Worm (Caenorhabditis elegans) whole organism, young adult: ENCODE data around the gene mboa-1.

Experiments
- C17E4.6 ChIP-seq: fragments of 200-800 bp; sonication (Bioruptor generic); IDR thresholded peaks from 2 replicates; pipeline ENCODE4 v1.3.6; 2022; ENCODE audit warnings: missing genetic modification reagents, missing genetic modification characterization, missing compliant biosample characterization
- D2030.7 ChIP-seq: fragments of 200-800 bp; sonication (Bioruptor generic); IDR thresholded peaks from 2 replicates; pipeline ENCODE4 v1.3.6; 2022; ENCODE audit warnings: missing genetic modification reagents, missing genetic modification characterization, missing compliant biosample characterization
- F10E7.11 ChIP-seq: sonication (generic microtip); optimal IDR thresholded peaks from 2 replicates; lab custom pipeline; 2017; ENCODE audit warnings: mild to moderate bottlenecking, missing genetic modification characterization, moderate library complexity, missing compliant biosample characterization
- F22D6.2 ChIP-seq: sonication (generic microtip); optimal IDR thresholded peaks from 2 replicates; lab custom pipeline; 2016; ENCODE audit warnings: mild to moderate bottlenecking, missing genetic modification characterization, missing compliant biosample characterization
- F23B12.7 ChIP-seq: sonication (generic microtip); optimal IDR thresholded peaks from 2 replicates; lab custom pipeline; 2017; ENCODE audit warnings: missing genetic modification characterization, mild to moderate bottlenecking, missing compliant biosample characterization, antibody characterized with exemption, moderate library complexity; ENCODE audit not compliant: insufficient read depth
- F55B11.4 ChIP-seq: sonication (generic microtip); optimal IDR thresholded peaks from 2 replicates; lab custom pipeline; 2016; ENCODE audit warnings: missing compliant biosample characterization, missing genetic modification characterization, borderline replicate concordance; ENCODE audit not compliant: insufficient read depth
- F57C9.4 ChIP-seq: sonication (generic microtip); optimal IDR thresholded peaks from 2 replicates; lab custom pipeline; 2017; ENCODE audit warnings: mild to moderate bottlenecking, missing genetic modification characterization, missing compliant biosample characterization
- K11D2.4 ChIP-seq: fragments of 200-800 bp; sonication (Bioruptor generic); IDR thresholded peaks from 2 replicates; pipeline ENCODE4 v1.3.6; 2022; ENCODE audit warnings: missing genetic modification reagents, missing genetic modification characterization, missing compliant biosample characterization
- Y53F4B.3 ChIP-seq: fragments of 200-800 bp; sonication (Bioruptor generic); IDR thresholded peaks from 2 replicates; pipeline ENCODE4 v1.3.6; 2022; ENCODE audit warnings: missing genetic modification reagents, missing genetic modification characterization, missing compliant biosample characterization
- Y53G8AR.9 ChIP-seq: fragments of 200-800 bp; sonication (Bioruptor generic); conservative IDR thresholded peaks from 2 replicates; pipeline ENCODE4 v1.3.6; 2022; ENCODE audit warnings: missing genetic modification reagents, missing genetic modification characterization, missing compliant biosample characterization
- Y79H2A.3 ChIP-seq: fragments of 200-800 bp; sonication (Bioruptor generic); conservative IDR thresholded peaks from 2 replicates; pipeline ENCODE4 v1.3.6; 2022; ENCODE audit warnings: missing genetic modification reagents, missing genetic modification characterization, missing compliant biosample characterization
- akir-1 ChIP-seq: fragments of 200-800 bp; sonication (Bioruptor generic); optimal IDR thresholded peaks from 2 replicates; lab custom pipeline; 2018; ENCODE audit warnings: mild to moderate bottlenecking, missing genetic modification characterization, moderate library complexity, missing compliant biosample characterization
- aptf-3 ChIP-seq: fragments of 200-800 bp; sonication (Bioruptor generic); IDR thresholded peaks from 2 replicates; pipeline ENCODE4 v1.3.6; 2022; ENCODE audit warnings: missing genetic modification characterization, missing compliant biosample characterization
- atf-7 ChIP-seq: sonication (generic microtip); optimal IDR thresholded peaks from 2 replicates; lab custom pipeline; 2017; ENCODE audit warnings: mild to moderate bottlenecking, missing genetic modification characterization, missing compliant biosample characterization
- athp-1 ChIP-seq: sonication (generic microtip); optimal IDR thresholded peaks from 2 replicates; lab custom pipeline; 2017; ENCODE audit warnings: mild to moderate bottlenecking, missing genetic modification characterization, missing compliant biosample characterization
- bed-1 ChIP-seq: fragments of 200-800 bp; sonication (Bioruptor generic); IDR thresholded peaks from 2 replicates; pipeline ENCODE4 v1.3.6; 2022; ENCODE audit warnings: missing genetic modification reagents, missing genetic modification characterization, missing compliant biosample characterization
- cebp-1 ChIP-seq, 2 experiments: fragments of 200-800 bp in 1 of 2; sonication (Bioruptor generic) in 1 of 2; sonication (generic microtip) in 1 of 2; IDR thresholded peaks in 1 of 2; optimal IDR thresholded peaks in 1 of 2; 2 replicates each; pipeline versions ENCODE4 v1.3.6 to Lab custom; 2017 to 2022; ENCODE audit warnings: missing compliant biosample characterization in 2 of 2, missing genetic modification characterization in 2 of 2, mild to moderate bottlenecking in 1 of 2, missing genetic modification reagents in 1 of 2, moderate library complexity in 1 of 2
- cebp-2 ChIP-seq: fragments of 200-800 bp; sonication (Bioruptor generic); IDR thresholded peaks from 2 replicates; pipeline ENCODE4 v1.3.6; 2022; ENCODE audit warnings: missing genetic modification characterization, missing compliant biosample characterization
- ceh-100 ChIP-seq: fragments of 200-800 bp; sonication (Bioruptor generic); IDR thresholded peaks from 2 replicates; pipeline ENCODE4 v1.3.6; 2022; ENCODE audit warnings: missing genetic modification reagents, missing genetic modification characterization, missing compliant biosample characterization
- ceh-27 ChIP-seq: fragments of 200-800 bp; sonication (Bioruptor generic); optimal IDR thresholded peaks from 2 replicates; lab custom pipeline; 2018; ENCODE audit warnings: mild to moderate bottlenecking, missing genetic modification characterization, moderate library complexity, missing compliant biosample characterization
- ceh-58 ChIP-seq: fragments of 200-800 bp; sonication (Bioruptor generic); IDR thresholded peaks from 2 replicates; pipeline ENCODE4 v1.3.6; 2022; ENCODE audit warnings: missing genetic modification characterization, missing compliant biosample characterization
- egrh-3 ChIP-seq: fragments of 200-800 bp; sonication (Bioruptor generic); IDR thresholded peaks from 2 replicates; pipeline ENCODE4 v1.3.6; 2022; ENCODE audit warnings: missing genetic modification reagents, missing genetic modification characterization, missing compliant biosample characterization
- ekl-4 ChIP-seq: fragments of 200-800 bp; sonication (Bioruptor generic); IDR thresholded peaks from 2 replicates; pipeline ENCODE4 v1.3.6; 2022; ENCODE audit warnings: missing genetic modification reagents, missing genetic modification characterization, missing compliant biosample characterization
- ets-4 ChIP-seq: fragments of 200-800 bp; sonication (Bioruptor generic); optimal IDR thresholded peaks from 2 replicates; lab custom pipeline; 2018; ENCODE audit warnings: mild to moderate bottlenecking, missing genetic modification characterization, missing compliant biosample characterization
- hsf-1 ChIP-seq: fragments of 200-800 bp; sonication (Bioruptor generic); IDR thresholded peaks from 2 replicates; pipeline ENCODE4 v1.3.6; 2022; ENCODE audit warnings: missing genetic modification reagents, missing genetic modification characterization, missing compliant biosample characterization
- let-526 ChIP-seq: fragments of 200-800 bp; sonication (Bioruptor generic); IDR thresholded peaks from 2 replicates; pipeline ENCODE4 v1.3.6; 2022; ENCODE audit warnings: missing genetic modification reagents, missing genetic modification characterization, missing compliant biosample characterization
- let-607 ChIP-seq, 2 experiments: fragments of 200-800 bp in 1 of 2; sonication (Bioruptor generic) in 1 of 2; sonication (generic microtip) in 1 of 2; optimal IDR thresholded peaks; 2 replicates each; lab custom pipeline; 2016 to 2018; ENCODE audit warnings: mild to moderate bottlenecking in 2 of 2, missing compliant biosample characterization in 2 of 2, missing genetic modification characterization in 2 of 2, moderate library complexity in 2 of 2, missing genotype in 1 of 2
- lin-40 ChIP-seq: sonication (generic microtip); optimal IDR thresholded peaks from 2 replicates; lab custom pipeline; 2016; ENCODE audit warnings: missing genetic modification characterization, mild to moderate bottlenecking, missing compliant biosample characterization, missing genotype, missing genetic modification reagents
- lin-54 ChIP-seq: fragments of 200-800 bp; sonication (Bioruptor generic); optimal IDR thresholded peaks from 2 replicates; lab custom pipeline; 2018; ENCODE audit warnings: mild to moderate bottlenecking, missing genetic modification characterization, missing compliant biosample characterization
- lsl-1 ChIP-seq: fragments of 200-800 bp; sonication (Bioruptor generic); optimal IDR thresholded peaks from 2 replicates; lab custom pipeline; 2018; ENCODE audit warnings: mild to moderate bottlenecking, missing genetic modification characterization, moderate library complexity, missing compliant biosample characterization
- madf-6 ChIP-seq: fragments of 200-800 bp; sonication (Bioruptor generic); IDR thresholded peaks from 2 replicates; pipeline ENCODE4 v1.3.6; 2022; ENCODE audit warnings: missing genetic modification reagents, missing genetic modification characterization, missing compliant biosample characterization
- madf-8 ChIP-seq: fragments of 200-800 bp; sonication (Bioruptor generic); conservative IDR thresholded peaks from 2 replicates; pipeline ENCODE4 v1.3.6; 2022; ENCODE audit warnings: missing genetic modification reagents, missing genetic modification characterization, missing compliant biosample characterization
- mel-28 ChIP-seq: sonication (generic microtip); optimal IDR thresholded peaks from 2 replicates; lab custom pipeline; 2016; ENCODE audit warnings: borderline replicate concordance, mild to moderate bottlenecking, missing genetic modification characterization, missing compliant biosample characterization
- nfya-1 ChIP-seq: sonication (generic microtip); optimal IDR thresholded peaks from 2 replicates; lab custom pipeline; 2017; ENCODE audit warnings: antibody characterized with exemption, missing compliant biosample characterization, missing genetic modification characterization, borderline replicate concordance; ENCODE audit not compliant: insufficient read depth
- nhr-80 ChIP-seq: sonication (generic microtip); optimal IDR thresholded peaks from 2 replicates; lab custom pipeline; 2016; ENCODE audit warnings: missing genetic modification characterization, missing compliant biosample characterization
- snpc-1.3 ChIP-seq: sonication (generic microtip); optimal IDR thresholded peaks from 2 replicates; lab custom pipeline; 2017; ENCODE audit warnings: missing genetic modification characterization, mild to moderate bottlenecking, missing compliant biosample characterization, antibody characterized with exemption, moderate library complexity, missing genotype, missing genetic modification reagents; ENCODE audit not compliant: insufficient read depth
- snpc-3.4 ChIP-seq: sonication (generic microtip); optimal IDR thresholded peaks from 2 replicates; lab custom pipeline; 2017; ENCODE audit warnings: missing genetic modification characterization, mild to moderate bottlenecking, missing compliant biosample characterization, antibody characterized with exemption, moderate library complexity, missing genotype, missing genetic modification reagents
- somi-1 ChIP-seq: fragments of 200-800 bp; sonication (Bioruptor generic); optimal IDR thresholded peaks from 2 replicates; lab custom pipeline; 2018; ENCODE audit warnings: mild to moderate bottlenecking, missing genetic modification characterization, missing compliant biosample characterization
- tlf-1 ChIP-seq: fragments of 200-800 bp; sonication (Bioruptor generic); optimal IDR thresholded peaks from 2 replicates; lab custom pipeline; 2018; ENCODE audit warnings: mild to moderate bottlenecking, missing genetic modification characterization, missing compliant biosample characterization
- xnd-1 ChIP-seq: sonication (generic microtip); optimal IDR thresholded peaks from 2 replicates; lab custom pipeline; 2016; ENCODE audit warnings: missing genotype, missing genetic modification reagents, missing genetic modification characterization, missing compliant biosample characterization
- zfh-2 ChIP-seq: fragments of 200-800 bp; sonication (Bioruptor generic); conservative IDR thresholded peaks from 2 replicates; pipeline ENCODE4 v1.3.6; 2022; ENCODE audit warnings: missing genetic modification reagents, missing genetic modification characterization, missing compliant biosample characterization
- ztf-18 ChIP-seq: sonication (generic microtip); optimal IDR thresholded peaks from 2 replicates; lab custom pipeline; 2016; ENCODE audit warnings: missing genotype, mild to moderate bottlenecking, missing genetic modification characterization, missing compliant biosample characterization
- ztf-28 ChIP-seq: fragments of 200-800 bp; sonication (Bioruptor generic); IDR thresholded peaks from 2 replicates; pipeline ENCODE4 v1.3.6; 2022; ENCODE audit warnings: missing genetic modification reagents, missing genetic modification characterization, missing compliant biosample characterization

mboa-1 gene

DNA sequence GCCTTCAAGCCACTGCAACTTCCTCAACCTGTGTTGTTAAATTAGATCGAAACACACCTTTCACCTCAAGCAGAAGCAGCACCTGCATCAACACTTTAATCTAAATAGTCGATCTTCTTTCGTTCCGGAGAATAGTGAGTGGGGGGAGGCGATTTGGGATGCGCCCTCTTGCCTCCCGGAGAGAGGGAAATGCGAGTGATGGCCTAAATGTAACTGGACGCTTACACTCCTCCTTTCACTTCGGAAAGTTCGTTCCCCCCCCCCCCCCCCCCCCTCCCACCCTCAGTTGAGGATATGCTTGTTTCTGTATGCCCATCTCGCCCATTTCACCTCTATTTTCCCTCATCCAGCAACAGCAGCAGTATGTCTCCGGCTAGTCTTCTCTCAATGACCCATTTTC, 1.6 kb upstream of the mboa-1 start:
- TF ChIP-seq zfh-2 (GFP tag; lab: Robert Waterston, UW) (peak; percentile 76), egrh-3 (peak; percentile 56; the same call in 1 of the 2 replicates), let-607 (tag; optimal IDR thresholded peaks at IDR 0.05; lab: Kevin White, UChicago) (no peak)

DNA sequence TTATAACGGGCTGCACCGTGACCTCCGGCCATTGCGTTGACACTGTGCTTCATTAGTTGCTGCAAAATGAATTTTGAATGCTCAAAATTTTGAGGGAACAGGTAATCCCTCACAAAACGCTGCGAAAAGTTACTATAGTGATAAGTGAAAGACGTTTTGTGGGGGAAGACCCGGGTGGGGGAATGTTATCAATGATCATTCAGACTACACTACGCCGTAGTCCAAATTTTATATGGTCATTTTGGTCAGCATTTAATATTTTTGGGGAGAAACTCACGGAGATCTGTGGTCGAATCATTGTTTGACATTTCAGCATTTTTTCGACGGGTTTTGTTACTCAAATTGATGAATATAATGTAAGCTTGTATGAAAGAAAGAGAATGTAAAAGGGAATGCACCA, 8.6 kb downstream of the mboa-1 start:
- TF ChIP-seq hsf-1 (GFP tag; lab: Robert Waterston, UW) = no peak
- peak; percentile 25 for TF ChIP-seq nhr-80 (tag; lab: Kevin White, UChicago)
- no peak for TF ChIP-seq cebp-1 (GFP tag; IDR thresholded peaks at IDR 0.05; lab: Robert Waterston, UW)
- peak; percentile 8 for TF ChIP-seq cebp-1 (tag; optimal IDR thresholded peaks at IDR 0.05; lab: Kevin White, UChicago)

DNA sequence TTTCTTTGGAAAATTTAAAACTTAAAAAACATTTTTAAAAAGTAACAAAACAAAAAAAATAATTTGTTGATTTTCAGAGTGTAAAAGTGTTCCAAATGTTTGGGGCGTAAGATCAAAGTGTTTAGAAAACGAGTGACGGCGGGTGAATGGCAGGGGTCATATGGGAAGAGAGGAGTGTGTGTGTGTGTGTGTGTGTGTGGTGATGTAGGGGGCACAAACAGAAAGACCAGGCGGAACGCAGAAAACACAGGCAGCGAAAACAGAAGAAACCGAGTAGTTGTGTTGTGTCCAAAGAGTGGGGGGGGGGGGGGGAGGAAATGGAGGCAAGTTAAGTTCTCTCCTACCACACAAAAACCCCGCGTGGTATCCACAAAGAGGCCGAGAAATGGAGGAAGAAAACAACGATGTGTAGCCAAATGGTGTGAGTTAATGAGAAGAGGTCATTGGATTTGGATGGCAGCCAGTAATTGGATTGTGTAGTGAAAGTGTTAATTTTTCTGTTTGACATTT, 9.7 kb downstream of the mboa-1 start, which contains the start of gene B0395.3:
TSS of gene B0395.3 (minus strand) at position 51 of the 510 bp plus-strand sequence.
- TF ChIP-seq F22D6.2 (tag; lab: Kevin White, UChicago) = no peak
- TF ChIP-seq zfh-2 (GFP tag; lab: Robert Waterston, UW) = peak; percentile 64
- no peak for TF ChIP-seq madf-8
- TF ChIP-seq xnd-1 (tag; lab: Kevin White, UChicago) = no peak
- TF ChIP-seq K11D2.4 (GFP tag; lab: Robert Waterston, UW) = no peak
- TF ChIP-seq akir-1 (GFP tag; lab: Kevin White, UChicago) = no peak
- TF ChIP-seq lsl-1 = no peak
- TF ChIP-seq ekl-4 = peak; percentile 14; the same call in 1 of the 2 replicates
- no peak for TF ChIP-seq ztf-28 (GFP tag; lab: Robert Waterston, UW)
- TF ChIP-seq cebp-2 (GFP tag; lab: Robert Waterston, UW) = no peak
- peak; percentile 6 for TF ChIP-seq atf-7
- TF ChIP-seq Y53G8AR.9 = no peak
- no peak for TF ChIP-seq tlf-1 (GFP tag; lab: Kevin White, UChicago)
- no peak for TF ChIP-seq D2030.7 (GFP tag; lab: Robert Waterston, UW)
- TF ChIP-seq snpc-3.4 (tag; lab: Kevin White, UChicago) = no peak
- no peak for TF ChIP-seq ceh-58 (GFP tag; lab: Robert Waterston, UW)
- no peak for TF ChIP-seq athp-1
- no peak for TF ChIP-seq somi-1
- peak; percentile 2 for TF ChIP-seq lin-40
- no peak for TF ChIP-seq F23B12.7 (tag; lab: Kevin White, UChicago)
- no peak for TF ChIP-seq ztf-18 (tag; lab: Kevin White, UChicago)
- TF ChIP-seq bed-1 (GFP tag; lab: Robert Waterston, UW) = no peak
- TF ChIP-seq Y79H2A.3 (GFP tag; lab: Robert Waterston, UW) = no peak
- no peak for TF ChIP-seq ets-4 (GFP tag; lab: Kevin White, UChicago)
- no peak for TF ChIP-seq mel-28 (tag; lab: Kevin White, UChicago)
- no peak for TF ChIP-seq F57C9.4
- TF ChIP-seq F10E7.11 (tag; lab: Kevin White, UChicago) = no peak
- no peak for TF ChIP-seq nfya-1 (tag; lab: Kevin White, UChicago)
- TF ChIP-seq F55B11.4 (tag; lab: Kevin White, UChicago) = no peak
- TF ChIP-seq lin-54 (GFP tag; lab: Kevin White, UChicago) = no peak
- TF ChIP-seq C17E4.6 (GFP tag; lab: Robert Waterston, UW) = no peak
- peak; percentile 66 for TF ChIP-seq nhr-80 (tag; lab: Kevin White, UChicago)
- TF ChIP-seq madf-6 (GFP tag; lab: Robert Waterston, UW) = no peak
- no peak for TF ChIP-seq Y53F4B.3 (GFP tag; lab: Robert Waterston, UW)
- TF ChIP-seq ceh-27 (GFP tag; lab: Kevin White, UChicago) = peak; percentile 76
- TF ChIP-seq aptf-3 = no peak
- TF ChIP-seq cebp-1 (GFP tag; IDR thresholded peaks at IDR 0.05; lab: Robert Waterston, UW) = no peak
- TF ChIP-seq cebp-1 (tag; optimal IDR thresholded peaks at IDR 0.05; lab: Kevin White, UChicago) = peak; percentile 75
- no peak for TF ChIP-seq ceh-100 (GFP tag; lab: Robert Waterston, UW)
- TF ChIP-seq snpc-1.3 = no peak
- TF ChIP-seq let-526 = no peak
